Fruit fly (Drosophila melanogaster): ENCODE results near the gene CG32264.

dm6 chr3L:3778463-3778862 lies 27.8 kb downstream of the CG32264 start:
- TF ChIP-seq CG16813 (GFP tag; IDR thresholded peaks at IDR 0.05; ENCODE audit: partially characterized antibody) (no peak), ap (GFP tag; IDR thresholded peaks at IDR 0.05) (no peak), az2 (GFP tag; optimal IDR thresholded peaks at IDR 0.05) (no peak), CG4404 (GFP tag; IDR thresholded peaks at IDR 0.05) (no peak), CG8944 (GFP tag; optimal IDR thresholded peaks at IDR 0.05) (no peak), CG2712 (tag; optimal IDR thresholded peaks at IDR 0.05) (no peak), Dbx (GFP tag; IDR thresholded peaks at IDR 0.05) (no peak), CG1602 (GFP tag; optimal IDR thresholded peaks at IDR 0.05) (no peak), onecut (GFP tag; IDR thresholded peaks at IDR 0.05) (no peak), CG1792 (GFP tag; optimal IDR thresholded peaks at IDR 0.05) (no peak), lab (GFP tag; optimal IDR thresholded peaks at IDR 0.05) (peak; percentile 9), nom (GFP tag; optimal IDR thresholded peaks at IDR 0.05) (no peak), CG18764 (GFP tag; optimal IDR thresholded peaks at IDR 0.05) (no peak), CG12299 (tag; optimal IDR thresholded peaks at IDR 0.05) (no peak)
